Fruit fly (Drosophila melanogaster) whole organism, embryonic: ENCODE results near the gene LUBEL.
A peak's percentile ranks its signal among the peaks of the same experiment; 100 is the strongest.

Experiments
- Awh ChIP-seq: fragments of 200-800 bp; sonication (Bioruptor generic); IDR thresholded peaks from 2 replicates; pipeline ENCODE4, ENCODE4 v1.3.6; 2022; ENCODE audit warnings: missing biosample characterization, missing genetic modification characterization
- CG10147 ChIP-seq: fragments of 200-800 bp; sonication (Bioruptor generic); optimal IDR thresholded peaks from 2 replicates; lab custom pipeline; 2019; ENCODE audit warnings: missing biosample characterization, mild to moderate bottlenecking, missing genetic modification characterization, moderate library complexity
- CG10366 ChIP-seq: fragments of 200-800 bp; sonication (Bioruptor generic); IDR thresholded peaks from 2 replicates; pipeline ENCODE4 v1.3.6; 2022; ENCODE audit warnings: missing biosample characterization, missing genetic modification characterization
- CG12299 ChIP-seq: fragments of 200-800 bp; sonication (Bioruptor generic); optimal IDR thresholded peaks from 2 replicates; lab custom pipeline; 2018; ENCODE audit warnings: missing biosample characterization, mild to moderate bottlenecking, missing genetic modification characterization
- CG1233 ChIP-seq: fragments of 200-800 bp; sonication (Bioruptor generic); optimal IDR thresholded peaks from 4 replicates; lab custom pipeline; 2018; ENCODE audit warnings: missing biosample characterization, mild to moderate bottlenecking, missing genetic modification characterization
- CG13296 ChIP-seq: fragments of 200-800 bp; sonication (Bioruptor generic); optimal IDR thresholded peaks from 3 replicates; lab custom pipeline; 2018; ENCODE audit warnings: missing biosample characterization, mild to moderate bottlenecking, missing genetic modification characterization
- CG14014 ChIP-seq: fragments of 200-800 bp; sonication (Bioruptor generic); IDR thresholded peaks from 2 replicates; pipeline ENCODE4 v1.3.6; 2022; ENCODE audit warnings: missing biosample characterization, missing genetic modification characterization
- CG15601 ChIP-seq: fragments of 200-800 bp; sonication (Bioruptor generic); optimal IDR thresholded peaks from 3 replicates; lab custom pipeline; 2019; ENCODE audit warnings: missing biosample characterization, mild to moderate bottlenecking, missing genetic modification characterization, moderate library complexity
- CG1603 ChIP-seq: fragments of 200-800 bp; sonication (Bioruptor generic); optimal IDR thresholded peaks from 2 replicates; lab custom pipeline; 2019; ENCODE audit warnings: missing biosample characterization, mild to moderate bottlenecking, missing genetic modification characterization, moderate library complexity
- CG17361 ChIP-seq: fragments of 200-800 bp; sonication (Bioruptor generic); IDR thresholded peaks from 3 replicates; pipeline ENCODE4 v1.3.6; 2022; ENCODE audit warnings: missing biosample characterization, missing genetic modification characterization
- CG18262 ChIP-seq: fragments of 200-800 bp; optimal IDR thresholded peaks from 3 replicates; lab custom pipeline; 2019; ENCODE audit warnings: missing biosample characterization, mild to moderate bottlenecking, missing genetic modification characterization, moderate library complexity
- CG18599 ChIP-seq: fragments of 200-800 bp; sonication (Bioruptor generic); optimal IDR thresholded peaks from 3 replicates; lab custom pipeline; 2017; ENCODE audit warnings: missing biosample characterization, missing genetic modification characterization, mild to moderate bottlenecking, moderate library complexity, missing genetic modification reagents
- CG2199 ChIP-seq: fragments of 200-800 bp; sonication (Bioruptor generic); IDR thresholded peaks from 3 replicates; pipeline ENCODE4 v1.3.6; 2022; ENCODE audit warnings: missing biosample characterization, missing genetic modification characterization
- CG4617 ChIP-seq: fragments of 200-800 bp; sonication (Bioruptor generic); optimal IDR thresholded peaks from 3 replicates; lab custom pipeline; 2016; ENCODE audit warnings: missing biosample characterization, missing genetic modification characterization, borderline replicate concordance
- CG6254 ChIP-seq: fragments of 200-800 bp; sonication (Bioruptor generic); optimal IDR thresholded peaks from 3 replicates; lab custom pipeline; 2017; ENCODE audit warnings: mild to moderate bottlenecking, missing biosample characterization, missing genetic modification reagents, missing genetic modification characterization
- CG6654 ChIP-seq: fragments of 200-800 bp; sonication (Bioruptor generic); optimal IDR thresholded peaks from 2 replicates; lab custom pipeline; 2017; ENCODE audit warnings: missing biosample characterization, mild to moderate bottlenecking, missing genetic modification characterization
- CG7271 ChIP-seq: fragments of 200-800 bp; sonication (Bioruptor generic); optimal IDR thresholded peaks from 2 replicates; lab custom pipeline; 2018; ENCODE audit warnings: missing biosample characterization, mild to moderate bottlenecking, missing genetic modification characterization, moderate library complexity
- CG7556 ChIP-seq: fragments of 200-800 bp; sonication (Bioruptor generic); optimal IDR thresholded peaks from 2 replicates; lab custom pipeline; 2017; ENCODE audit warnings: missing biosample characterization, mild to moderate bottlenecking, missing genetic modification characterization
- CG7745 ChIP-seq: fragments of 200-800 bp; sonication (Bioruptor generic); optimal IDR thresholded peaks from 2 replicates; lab custom pipeline; 2018; ENCODE audit warnings: missing biosample characterization, mild to moderate bottlenecking, missing genetic modification characterization, moderate library complexity
- CG7839 ChIP-seq: fragments of 200-800 bp; sonication (Bioruptor generic); optimal IDR thresholded peaks from 3 replicates; lab custom pipeline; 2018; ENCODE audit warnings: missing biosample characterization, mild to moderate bottlenecking, missing genetic modification characterization, moderate library complexity
- CG9437 ChIP-seq: fragments of 200-800 bp; sonication (Bioruptor generic); optimal IDR thresholded peaks from 2 replicates; lab custom pipeline; 2018; ENCODE audit warnings: missing biosample characterization, mild to moderate bottlenecking, missing genetic modification characterization
- CG9932 ChIP-seq: fragments of 200-800 bp; sonication (Bioruptor generic); IDR thresholded peaks from 2 replicates; pipeline ENCODE4 v1.3.6; 2022; ENCODE audit warnings: missing biosample characterization, missing genetic modification characterization
- CHES-1-like ChIP-seq: fragments of 200-800 bp; sonication (Bioruptor generic); optimal IDR thresholded peaks from 2 replicates; lab custom pipeline; 2016; ENCODE audit warnings: missing biosample characterization, missing genetic modification characterization
- Camta ChIP-seq: fragments of 200-800 bp; sonication (Bioruptor generic); optimal IDR thresholded peaks from 2 replicates; lab custom pipeline; 2016; ENCODE audit warnings: missing biosample characterization, missing genetic modification characterization
- Doc2 ChIP-seq: fragments of 200-800 bp; sonication (Bioruptor generic); IDR thresholded peaks from 2 replicates; pipeline ENCODE4 v1.3.6; 2022; ENCODE audit warnings: missing biosample characterization, missing genetic modification characterization
- MBD-R2 ChIP-seq: fragments of 200-800 bp; sonication (Bioruptor generic); IDR thresholded peaks from 2 replicates; pipeline ENCODE4 v1.3.6; 2022; ENCODE audit warnings: missing biosample characterization, missing genetic modification characterization
- Mad ChIP-seq: fragments of 200-800 bp; sonication (Bioruptor generic); optimal IDR thresholded peaks from 2 replicates; lab custom pipeline; 2016; ENCODE audit warnings: missing biosample characterization, missing genetic modification characterization
- Myb ChIP-seq: fragments of 200-800 bp; sonication (Bioruptor generic); optimal IDR thresholded peaks from 2 replicates; lab custom pipeline; 2016; ENCODE audit warnings: missing biosample characterization, missing genetic modification characterization
- Pdp1 ChIP-seq, 2 experiments: fragments of 200-800 bp; sonication (Bioruptor generic); optimal IDR thresholded peaks; 3 replicates each; lab custom pipeline; 2016; ENCODE audit warnings: missing biosample characterization in 2 of 2, missing genetic modification characterization in 2 of 2, mild to moderate bottlenecking in 1 of 2, moderate library complexity in 1 of 2
- Side ChIP-seq: fragments of 200-800 bp; sonication (Bioruptor generic); optimal IDR thresholded peaks from 2 replicates; lab custom pipeline; 2016; ENCODE audit warnings: missing biosample characterization, missing genetic modification characterization
- az2 ChIP-seq: fragments of 200-800 bp; sonication (Bioruptor generic); optimal IDR thresholded peaks from 3 replicates; lab custom pipeline; 2016; ENCODE audit warnings: missing biosample characterization, missing genetic modification characterization
- bab2 ChIP-seq: fragments of 200-800 bp; sonication (Bioruptor generic); optimal IDR thresholded peaks from 2 replicates; lab custom pipeline; 2016; ENCODE audit warnings: missing biosample characterization, missing genetic modification characterization
- bcd ChIP-seq: fragments of 200-800 bp; sonication (Bioruptor generic); optimal IDR thresholded peaks from 2 replicates; lab custom pipeline; 2017; ENCODE audit warnings: missing biosample characterization, mild to moderate bottlenecking, missing genetic modification characterization
- caup ChIP-seq: fragments of 200-800 bp; sonication (Bioruptor generic); optimal IDR thresholded peaks from 3 replicates; lab custom pipeline; 2017; ENCODE audit warnings: missing biosample characterization, mild to moderate bottlenecking, missing genetic modification characterization, moderate library complexity; ENCODE audit not compliant: severe bottlenecking
- crol ChIP-seq: fragments of 200-800 bp; sonication (Bioruptor generic); IDR thresholded peaks from 2 replicates; pipeline ENCODE4 v1.3.6; 2022; ENCODE audit warnings: missing biosample characterization, missing genetic modification characterization
- gem ChIP-seq: fragments of 200-800 bp; sonication (Bioruptor generic); optimal IDR thresholded peaks from 2 replicates; lab custom pipeline; 2019; ENCODE audit warnings: missing biosample characterization, mild to moderate bottlenecking, missing genetic modification characterization, moderate library complexity
- her ChIP-seq: fragments of 200-800 bp; sonication (Bioruptor generic); optimal IDR thresholded peaks from 2 replicates; lab custom pipeline; 2016; ENCODE audit warnings: missing biosample characterization, missing genetic modification characterization
- jigr1 ChIP-seq: fragments of 200-800 bp; sonication (Bioruptor generic); IDR thresholded peaks from 3 replicates; pipeline ENCODE4 v1.3.6; 2022; ENCODE audit warnings: missing biosample characterization, missing genetic modification characterization
- lilli ChIP-seq: fragments of 200-800 bp; sonication (Bioruptor generic); optimal IDR thresholded peaks from 3 replicates; lab custom pipeline; 2016; ENCODE audit warnings: missing biosample characterization, missing genetic modification characterization
- lola ChIP-seq, 3 experiments: fragments of >200 bp in 2 of 3; fragments of 200-800 bp in 1 of 3; sonication (Bioruptor generic) in 1 of 3; optimal IDR thresholded peaks; 2 replicates each; lab custom pipeline; 2017 to 2019; ENCODE audit warnings: missing biosample characterization in 3 of 3, missing genetic modification characterization in 3 of 3, mild to moderate bottlenecking in 1 of 3, moderate library complexity in 1 of 3
- scrt ChIP-seq: fragments of 200-800 bp; sonication (Bioruptor generic); optimal IDR thresholded peaks from 2 replicates; lab custom pipeline; 2018; ENCODE audit warnings: missing biosample characterization, mild to moderate bottlenecking, missing genetic modification characterization, moderate library complexity
- sens ChIP-seq: fragments of 200-800 bp; sonication (Bioruptor generic); peaks from one replicate; lab custom pipeline; 2016; ENCODE audit warnings: missing biosample characterization, missing genetic modification characterization
- shn ChIP-seq: fragments of 200-800 bp; sonication (Bioruptor generic); optimal IDR thresholded peaks from 3 replicates; lab custom pipeline; 2016; ENCODE audit warnings: missing biosample characterization, missing genetic modification characterization
- sim ChIP-seq: fragments of 200-800 bp; sonication (Bioruptor generic); IDR thresholded peaks from 2 replicates; pipeline ENCODE4 v1.3.6; 2022; ENCODE audit warnings: missing biosample characterization, missing genetic modification characterization
- stc ChIP-seq: fragments of 200-800 bp; sonication (Bioruptor generic); IDR thresholded peaks from 2 replicates; pipeline ENCODE4 v1.3.6; 2022; ENCODE audit warnings: missing biosample characterization, missing genetic modification characterization
- tin ChIP-seq: fragments of 200-800 bp; sonication (Bioruptor generic); optimal IDR thresholded peaks from 3 replicates; lab custom pipeline; 2016; ENCODE audit warnings: missing biosample characterization, missing genetic modification characterization
- ttk ChIP-seq: fragments of 200-800 bp; sonication (Bioruptor generic); IDR thresholded peaks from 2 replicates; pipeline ENCODE4 v2.1.2; 2022; ENCODE audit warnings: missing biosample characterization, missing genetic modification characterization
- unpg ChIP-seq: fragments of 200-800 bp; sonication (Bioruptor generic); optimal IDR thresholded peaks from 3 replicates; lab custom pipeline; 2018; ENCODE audit warnings: missing biosample characterization, mild to moderate bottlenecking, missing genetic modification characterization, moderate library complexity
- vvl ChIP-seq: fragments of 200-800 bp; sonication (Bioruptor generic); IDR thresholded peaks from 2 replicates; pipeline ENCODE4 v1.3.6; 2022; ENCODE audit warnings: missing biosample characterization, missing genetic modification characterization
- z ChIP-seq: fragments of 200-800 bp; sonication (Bioruptor generic); IDR thresholded peaks from 3 replicates; pipeline ENCODE4 v1.3.6; 2022; ENCODE audit warnings: missing biosample characterization, missing genetic modification characterization

LUBEL gene

dm6 chr2L:6794956-6795522, 22.5 kb upstream of the LUBEL start (continued):
- TF ChIP-seq Pdp1 (GFP tag; optimal IDR thresholded peaks at IDR 0.05; lab: Kevin White, UChicago) = peak in 1 of 2 experiments; percentile 33
- peak; percentile 55 for TF ChIP-seq crol (GFP tag; lab: Robert Waterston, UW)
- TF ChIP-seq Camta (GFP tag; lab: Kevin White, UChicago) = peak; percentile 8
- TF ChIP-seq stc = no peak
- no peak for TF ChIP-seq CG9437 (GFP tag; lab: Kevin White, UChicago)
- TF ChIP-seq scrt (GFP tag; lab: Kevin White, UChicago) = peak; percentile 21
- TF ChIP-seq CG7556 (GFP tag; lab: Kevin White, UChicago) = peak; percentile 37
- TF ChIP-seq CG7271 (tag; lab: Kevin White, UChicago) = no peak
- no peak for TF ChIP-seq az2 (GFP tag; lab: Kevin White, UChicago)
- TF ChIP-seq CG6654 (GFP tag; lab: Kevin White, UChicago) = no peak
- TF ChIP-seq ttk (GFP tag; lab: Robert Waterston, UW) = 0 out of 2 replicates have a peak, but pooled peaks have one; percentile 18
- TF ChIP-seq CG12299 = no peak
- TF ChIP-seq CG4617 (GFP tag; lab: Kevin White, UChicago) = no peak
- TF ChIP-seq Doc2 = no peak
- TF ChIP-seq CG13296 (GFP tag; lab: Kevin White, UChicago) = no peak
- peak; percentile 24 for TF ChIP-seq bab2 (GFP tag; lab: Kevin White, UChicago)
- TF ChIP-seq CG6254 (GFP tag; lab: Kevin White, UChicago) = no peak
- TF ChIP-seq z = peak; percentile 74
- TF ChIP-seq CG7745 (tag; lab: Kevin White, UChicago) = no peak
- TF ChIP-seq CG1233 (GFP tag; lab: Kevin White, UChicago) = no peak
- peak; percentile 56 for TF ChIP-seq CG18599 (GFP tag; lab: Kevin White, UChicago)
- TF ChIP-seq shn (GFP tag; lab: Kevin White, UChicago) = peak; percentile 21
- peak; percentile 0 for TF ChIP-seq caup
- no peak for TF ChIP-seq lola (GFP tag; optimal IDR thresholded peaks at IDR 0.05; lab: Kevin White, UChicago)
- peak; percentile 29 for TF ChIP-seq gem (tag; lab: Kevin White, UChicago)
- TF ChIP-seq tin (GFP tag; lab: Kevin White, UChicago) = peak; percentile 35
- TF ChIP-seq CG17361 (GFP tag; lab: Robert Waterston, UW) = 0 out of 3 replicates have a peak, but pooled peaks have one; percentile 25
- peak; percentile 80 for TF ChIP-seq CG15601 (tag; lab: Kevin White, UChicago)
- peak; percentile 7; the same call in 1 of the 2 replicates for TF ChIP-seq CG9932 (GFP tag; lab: Robert Waterston, UW)
- peak; percentile 19; the same call in 1 of the 2 replicates for TF ChIP-seq CG10366 (GFP tag; lab: Robert Waterston, UW)
- TF ChIP-seq jigr1 = no peak
- TF ChIP-seq CG2199 = no peak
- TF ChIP-seq CG1603 (tag; lab: Kevin White, UChicago) = peak; percentile 27
- 0 out of 2 replicates have a peak, but pooled peaks have one; percentile 43 for TF ChIP-seq sim
- TF ChIP-seq sens (GFP tag; lab: Kevin White, UChicago) = peak; percentile 80
- TF ChIP-seq CG14014 (GFP tag; lab: Robert Waterston, UW) = 0 out of 2 replicates have a peak, but pooled peaks have one; percentile 9
- peak; percentile 24 for TF ChIP-seq Side (GFP tag; lab: Kevin White, UChicago)
- TF ChIP-seq CG7839 (tag; lab: Kevin White, UChicago) = peak; percentile 32
- peak; percentile 32 for TF ChIP-seq bcd (GFP tag; lab: Kevin White, UChicago)
- TF ChIP-seq CG18262 (tag; lab: Kevin White, UChicago) = peak; percentile 5
- peak; percentile 3 for TF ChIP-seq Myb (GFP tag; lab: Kevin White, UChicago)
- peak; percentile 4 for TF ChIP-seq Mad (GFP tag; lab: Kevin White, UChicago)
- TF ChIP-seq lilli (GFP tag; lab: Kevin White, UChicago) = peak; percentile 13
- TF ChIP-seq CHES-1-like = no peak
- 0 out of 2 replicates have a peak, but pooled peaks have one; percentile 8 for TF ChIP-seq MBD-R2 (GFP tag; lab: Robert Waterston, UW)
- TF ChIP-seq CG10147 (GFP tag; lab: Kevin White, UChicago) = peak; percentile 45
- TF ChIP-seq Awh (GFP tag; lab: Robert Waterston, UW) = 0 out of 2 replicates have a peak, but pooled peaks have one; percentile 17
- TF ChIP-seq vvl (GFP tag; lab: Robert Waterston, UW) = no peak
- peak; percentile 15 for TF ChIP-seq unpg (GFP tag; lab: Kevin White, UChicago)
- TF ChIP-seq her (GFP tag; lab: Kevin White, UChicago) = no peak
